Worm (Caenorhabditis elegans) whole organism, L2 larva: ENCODE results near the gene ZK488.5.

ENCODE experiments used
- F13H6.1 ChIP-seq: sonication (generic microtip); optimal IDR thresholded peaks from 2 replicates; lab custom pipeline; 2016; ENCODE audit warnings: missing genetic modification characterization, missing compliant biosample characterization
- R02D3.7 ChIP-seq: fragments of 150-350 bp; optimal IDR thresholded peaks from 2 replicates; lab custom pipeline; 2014; ENCODE audit warnings: missing biosample characterization, missing genetic modification characterization
- Y55F3AM.14 ChIP-seq: fragments of 200-800 bp; sonication (Bioruptor generic); optimal IDR thresholded peaks from 2 replicates; lab custom pipeline; 2018; ENCODE audit warnings: mild to moderate bottlenecking, missing genetic modification characterization, missing compliant biosample characterization
- ZK546.5 ChIP-seq: sonication (generic microtip); optimal IDR thresholded peaks from 2 replicates; lab custom pipeline; 2017; ENCODE audit warnings: missing biosample characterization, missing genetic modification characterization
- alr-1 ChIP-seq: fragments of 150-350 bp; optimal IDR thresholded peaks from 2 replicates; lab custom pipeline; 2014; ENCODE audit warnings: missing biosample characterization, missing genetic modification characterization
- ama-1 ChIP-seq: fragments of 150-350 bp; optimal IDR thresholded peaks from 2 replicates; lab custom pipeline; 2018; ENCODE audit warnings: inconsistent platforms
- ceh-16 ChIP-seq: fragments of 150-350 bp; optimal IDR thresholded peaks from 2 replicates; lab custom pipeline; 2014; ENCODE audit warnings: missing biosample characterization, missing genetic modification characterization
- ceh-82 ChIP-seq: fragments of 150-350 bp; optimal IDR thresholded peaks from 2 replicates; lab custom pipeline; 2014; ENCODE audit warnings: missing biosample characterization, missing genetic modification characterization
- crh-2 ChIP-seq: sonication (generic microtip); optimal IDR thresholded peaks from 2 replicates; lab custom pipeline; 2017; ENCODE audit warnings: missing biosample characterization, missing genetic modification characterization
- dmd-4 ChIP-seq: sonication (generic microtip); optimal IDR thresholded peaks from 2 replicates; lab custom pipeline; 2017; ENCODE audit warnings: missing biosample characterization, missing genetic modification characterization
- egl-27 ChIP-seq: sonication (generic microtip); optimal IDR thresholded peaks from 3 replicates; lab custom pipeline; 2017; ENCODE audit warnings: missing biosample characterization, missing genetic modification reagents, missing genetic modification characterization
- elt-1 ChIP-seq: fragments of 150-350 bp; optimal IDR thresholded peaks from 2 replicates; lab custom pipeline; 2014; ENCODE audit warnings: missing biosample characterization, missing genetic modification characterization
- elt-3 ChIP-seq: sonication (generic microtip); optimal IDR thresholded peaks from 2 replicates; lab custom pipeline; 2017; ENCODE audit warnings: missing biosample characterization, missing genetic modification characterization
- fos-1 ChIP-seq: fragments of 150-350 bp; optimal IDR thresholded peaks from 2 replicates; lab custom pipeline; 2014; ENCODE audit warnings: missing biosample characterization, missing genetic modification characterization
- gmeb-1 ChIP-seq: fragments of 150-350 bp; optimal IDR thresholded peaks from 2 replicates; lab custom pipeline; 2014; ENCODE audit warnings: missing biosample characterization, missing genetic modification characterization
- lin-11 ChIP-seq: fragments of 150-350 bp; sonication (generic microtip); optimal IDR thresholded peaks from 2 replicates; lab custom pipeline; 2014; ENCODE audit warnings: missing biosample characterization, missing genetic modification characterization, inconsistent platforms, mixed read lengths
- lin-13 ChIP-seq: fragments of 150-350 bp; optimal IDR thresholded peaks from 2 replicates; lab custom pipeline; 2014; ENCODE audit warnings: missing biosample characterization, missing genetic modification reagents, missing genetic modification characterization
- lin-39 ChIP-seq: fragments of 150-350 bp; optimal IDR thresholded peaks from 2 replicates; lab custom pipeline; 2014; ENCODE audit warnings: missing biosample characterization, missing genetic modification reagents, missing genetic modification characterization
- lsy-2 ChIP-seq, 2 experiments: fragments of 150-350 bp in 1 of 2; sonication (generic microtip) in 1 of 2; optimal IDR thresholded peaks; 2 replicates each; lab custom pipeline; 2014 to 2017; ENCODE audit warnings: missing biosample characterization in 2 of 2, missing genetic modification characterization in 2 of 2
- mab-5 ChIP-seq: fragments of 150-350 bp; optimal IDR thresholded peaks from 2 replicates; lab custom pipeline; 2014; ENCODE audit warnings: missing biosample characterization, missing genetic modification characterization
- mdl-1 ChIP-seq, 2 experiments: fragments of 150-350 bp in 1 of 2; sonication (generic microtip) in 1 of 2; optimal IDR thresholded peaks; 2 replicates each; lab custom pipeline; 2017; ENCODE audit warnings: missing biosample characterization in 2 of 2, missing genetic modification characterization in 2 of 2
- nhr-10 ChIP-seq: sonication (generic microtip); optimal IDR thresholded peaks from 2 replicates; lab custom pipeline; 2017; ENCODE audit warnings: missing biosample characterization, missing genetic modification characterization
- nhr-12 ChIP-seq: fragments of 150-350 bp; optimal IDR thresholded peaks from 2 replicates; lab custom pipeline; 2014; ENCODE audit warnings: missing biosample characterization, missing genetic modification characterization
- nhr-129 ChIP-seq: fragments of 150-350 bp; optimal IDR thresholded peaks from 2 replicates; lab custom pipeline; 2014; ENCODE audit warnings: missing biosample characterization, missing genetic modification characterization
- nhr-23 ChIP-seq: fragments of 150-350 bp; optimal IDR thresholded peaks from 2 replicates; lab custom pipeline; 2014; ENCODE audit warnings: missing biosample characterization, missing genetic modification reagents, missing genetic modification characterization
- nhr-237 ChIP-seq: fragments of 150-350 bp; optimal IDR thresholded peaks from 2 replicates; lab custom pipeline; 2014; ENCODE audit warnings: missing biosample characterization, missing genetic modification characterization
- nhr-25 ChIP-seq: fragments of 150-350 bp; sonication (generic microtip); optimal IDR thresholded peaks from 3 replicates; lab custom pipeline; 2014; ENCODE audit warnings: missing biosample characterization, missing genetic modification characterization
- nhr-6 ChIP-seq: fragments of 150-350 bp; optimal IDR thresholded peaks from 2 replicates; lab custom pipeline; 2014; ENCODE audit warnings: missing biosample characterization, missing genetic modification characterization
- nhr-77 ChIP-seq: fragments of 150-350 bp; optimal IDR thresholded peaks from 2 replicates; lab custom pipeline; 2014; ENCODE audit warnings: missing biosample characterization, missing genetic modification characterization
- sem-4 ChIP-seq: fragments of 150-350 bp; optimal IDR thresholded peaks from 2 replicates; lab custom pipeline; 2014; ENCODE audit warnings: missing biosample characterization, missing genetic modification reagents, missing genetic modification characterization
- skn-1 ChIP-seq: sonication (generic microtip); optimal IDR thresholded peaks from 2 replicates; lab custom pipeline; 2017; ENCODE audit warnings: missing biosample characterization, missing genetic modification characterization
- sma-3 ChIP-seq: sonication (generic microtip); optimal IDR thresholded peaks from 2 replicates; lab custom pipeline; 2016; ENCODE audit warnings: missing genetic modification reagents, missing genetic modification characterization, missing compliant biosample characterization
- sma-9 ChIP-seq, 2 experiments: fragments of 150-350 bp in 1 of 2; sonication (generic microtip) in 1 of 2; optimal IDR thresholded peaks; 2 replicates each; lab custom pipeline; 2014 to 2016; ENCODE audit warnings: missing genetic modification characterization in 2 of 2, mild to moderate bottlenecking in 1 of 2, missing biosample characterization in 1 of 2, missing compliant biosample characterization in 1 of 2, missing genetic modification reagents in 1 of 2, moderate library complexity in 1 of 2
- unc-39 ChIP-seq: fragments of 150-350 bp; optimal IDR thresholded peaks from 2 replicates; lab custom pipeline; 2014; ENCODE audit warnings: missing biosample characterization, missing genetic modification characterization
- unc-62 ChIP-seq: fragments of 150-350 bp; optimal IDR thresholded peaks from 2 replicates; lab custom pipeline; 2014; ENCODE audit warnings: missing biosample characterization, missing genetic modification reagents, missing genetic modification characterization
- zag-1 ChIP-seq: fragments of 150-350 bp; optimal IDR thresholded peaks from 2 replicates; lab custom pipeline; 2014; ENCODE audit warnings: missing biosample characterization, missing genetic modification characterization
- ztf-11 ChIP-seq: sonication (generic microtip); optimal IDR thresholded peaks from 2 replicates; lab custom pipeline; 2017; ENCODE audit warnings: missing biosample characterization, missing genetic modification characterization
- ztf-4 ChIP-seq: fragments of 150-350 bp; optimal IDR thresholded peaks from 2 replicates; lab custom pipeline; 2014; ENCODE audit warnings: missing biosample characterization, missing genetic modification characterization

Gene ZK488.5

DNA sequence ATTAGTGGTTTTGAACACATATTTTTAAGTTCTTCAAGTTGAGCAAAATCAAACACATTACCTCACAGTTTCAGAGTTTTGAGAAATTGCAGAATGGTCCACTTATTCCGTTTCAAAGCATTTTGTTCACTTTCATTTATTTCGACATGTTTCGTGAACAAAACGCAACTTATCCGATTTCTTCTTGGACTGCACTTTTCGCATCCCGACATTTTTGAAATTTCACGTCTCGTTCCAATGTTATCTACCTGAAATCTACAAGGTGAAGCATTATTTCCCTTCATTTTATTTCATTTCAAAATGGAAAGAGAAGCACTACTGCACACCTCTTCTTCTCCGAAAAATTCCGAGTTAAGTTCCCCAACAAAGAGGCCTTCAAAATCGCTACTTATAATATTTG, 2.9 kb upstream of the ZK488.5 start, which contains the start of gene ZK488.6:
ZK488.6 (plus strand) TSS at position 301 of the 400 bp plus-strand sequence.
- no peak for TF ChIP-seq ztf-11 (tag; lab: Kevin White, UChicago)
- no peak for TF ChIP-seq ceh-82 (tag; lab: Kevin White, UChicago)
- TF ChIP-seq F13H6.1 (tag; lab: Kevin White, UChicago): no peak
- TF ChIP-seq alr-1 (tag; lab: Kevin White, UChicago): no peak
- no peak for TF ChIP-seq nhr-77 (tag; lab: Kevin White, UChicago)
- TF ChIP-seq Y55F3AM.14 (GFP tag; lab: Kevin White, UChicago): no peak
- no peak for TF ChIP-seq ama-1
- no peak for TF ChIP-seq lin-11 (tag; lab: Kevin White, UChicago)
- no peak for TF ChIP-seq R02D3.7 (tag; lab: Kevin White, UChicago)
- no peak for TF ChIP-seq lin-39 (tag; lab: Kevin White, UChicago)

- TF ChIP-seq elt-1 (tag; lab: Kevin White, UChicago): peak; percentile 29
- no peak for TF ChIP-seq unc-62
- TF ChIP-seq zag-1 (tag; lab: Kevin White, UChicago): no peak
- peak; percentile 83 for TF ChIP-seq ceh-16 (tag; lab: Kevin White, UChicago)
- TF ChIP-seq mab-5 (tag; lab: Kevin White, UChicago): no peak
- no peak for TF ChIP-seq ztf-11 (tag; lab: Kevin White, UChicago)
- TF ChIP-seq F13H6.1 (tag; lab: Kevin White, UChicago): no peak
- TF ChIP-seq sma-9 (GFP tag; optimal IDR thresholded peaks at IDR 0.05; lab: Kevin White, UChicago): peak; percentile 76
- TF ChIP-seq sma-9 (tag; optimal IDR thresholded peaks at IDR 0.05; lab: Kevin White, UChicago): no peak
These were observed 3.9 kb downstream of the ZK488.5 start for ce11 chrV:596923-597322.

- TF ChIP-seq dmd-4 (tag; lab: Kevin White, UChicago): no peak
- TF ChIP-seq mdl-1 (tag; optimal IDR thresholded peaks at IDR 0.05; lab: Kevin White, UChicago): no peak
- TF ChIP-seq ceh-16 (tag; lab: Kevin White, UChicago): peak; percentile 61
- TF ChIP-seq elt-1 (tag; lab: Kevin White, UChicago): peak; percentile 72
- TF ChIP-seq crh-2 (tag; lab: Kevin White, UChicago): no peak
- TF ChIP-seq sma-9 (GFP tag; optimal IDR thresholded peaks at IDR 0.05; lab: Kevin White, UChicago): peak; percentile 66
- TF ChIP-seq sma-9 (tag; optimal IDR thresholded peaks at IDR 0.05; lab: Kevin White, UChicago): no peak
- TF ChIP-seq lin-39 (tag; lab: Kevin White, UChicago): no peak
- TF ChIP-seq nhr-25 (tag; lab: Kevin White, UChicago): peak; percentile 24
- TF ChIP-seq, all 48 proteins: peak for 4
These were observed 4.8 kb downstream of the ZK488.5 start for ce11 chrV:597823-598222.

- TF ChIP-seq Y55F3AM.14 (GFP tag; lab: Kevin White, UChicago) (no peak), zag-1 (tag; lab: Kevin White, UChicago) (no peak), egl-27 (tag; lab: Kevin White, UChicago) (no peak), nhr-77 (tag; lab: Kevin White, UChicago) (no peak), ztf-4 (tag; lab: Kevin White, UChicago) (no peak), ZK546.5 (tag; lab: Kevin White, UChicago) (no peak), ztf-11 (tag; lab: Kevin White, UChicago) (no peak), elt-3 (tag; lab: Kevin White, UChicago) (no peak), R02D3.7 (tag; lab: Kevin White, UChicago) (no peak), sma-3 (GFP tag; lab: Kevin White, UChicago) (no peak), fos-1 (tag; lab: Kevin White, UChicago) (no peak), nhr-23 (tag; lab: Kevin White, UChicago) (no peak), nhr-12 (tag; lab: Kevin White, UChicago) (no peak), alr-1 (tag; lab: Kevin White, UChicago) (no peak), lin-13 (GFP tag; lab: Kevin White, UChicago) (no peak)
These were observed 5.6 kb downstream of the ZK488.5 start for ce11 chrV:598626-599025.

DNA sequence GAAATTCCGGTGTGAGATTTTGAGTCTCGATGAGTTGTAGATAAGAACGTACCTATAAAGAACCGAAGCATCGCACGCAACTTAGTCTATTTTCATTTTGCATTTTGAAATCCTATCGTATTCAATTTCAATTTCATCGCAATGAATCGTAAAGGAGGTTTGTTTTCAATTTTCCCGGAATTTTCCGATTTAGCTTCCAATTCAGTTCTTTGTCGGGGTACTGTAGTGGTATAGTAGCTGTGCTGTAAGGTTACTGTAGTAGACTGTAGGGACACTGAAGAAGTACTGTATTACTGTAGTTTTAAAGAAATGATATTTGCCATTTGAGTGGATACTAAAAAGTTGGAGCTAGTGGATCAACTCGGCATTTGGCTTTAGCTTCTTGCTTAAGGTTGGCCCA, 6.7 kb downstream of the ZK488.5 start:
- peak; percentile 2 for TF ChIP-seq ceh-16 (tag; lab: Kevin White, UChicago)
- no peak for TF ChIP-seq lin-39 (tag; lab: Kevin White, UChicago)
- peak; percentile 47 for TF ChIP-seq sma-9 (GFP tag; optimal IDR thresholded peaks at IDR 0.05; lab: Kevin White, UChicago)
- TF ChIP-seq sma-9 (tag; optimal IDR thresholded peaks at IDR 0.05; lab: Kevin White, UChicago): no peak

DNA sequence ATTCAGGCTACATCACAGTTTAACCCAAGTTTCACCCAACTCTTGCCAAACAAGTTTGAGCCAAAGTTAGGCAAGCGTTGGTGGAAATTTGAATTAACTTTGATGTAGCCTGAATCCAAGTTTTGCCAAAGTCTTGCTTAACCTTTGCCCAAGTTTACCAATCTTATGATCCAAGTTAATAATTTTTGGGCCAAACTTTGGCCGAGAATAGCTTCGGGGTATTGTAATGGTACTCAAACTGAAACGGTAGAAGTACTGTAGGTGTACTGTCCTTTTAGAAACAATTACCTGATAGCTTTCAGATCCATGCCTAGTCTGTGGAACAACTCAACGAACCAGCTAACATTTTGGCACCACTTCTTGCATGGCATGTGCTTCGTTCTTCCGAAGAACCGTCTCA, 7.2 kb downstream of the ZK488.5 start, which contains the start of gene nhr-251:
nhr-251 (plus strand) TSS at position 301 of the 400 bp plus-strand sequence.
- TF ChIP-seq nhr-12 (tag; lab: Kevin White, UChicago): no peak
- TF ChIP-seq alr-1 (tag; lab: Kevin White, UChicago): no peak
- no peak for TF ChIP-seq skn-1
- no peak for TF ChIP-seq lsy-2 (tag; optimal IDR thresholded peaks at IDR 0.05; lab: Kevin White, UChicago)
- no peak for TF ChIP-seq nhr-10
- TF ChIP-seq nhr-23 (tag; lab: Kevin White, UChicago): no peak
- no peak for TF ChIP-seq elt-3 (tag; lab: Kevin White, UChicago)
- no peak for TF ChIP-seq unc-62
- no peak for TF ChIP-seq ztf-11 (tag; lab: Kevin White, UChicago)
- no peak for TF ChIP-seq nhr-6 (tag; lab: Kevin White, UChicago)
- TF ChIP-seq nhr-129 (tag; lab: Kevin White, UChicago): no peak
- TF ChIP-seq nhr-77 (tag; lab: Kevin White, UChicago): no peak
- no peak for TF ChIP-seq sem-4 (tag; lab: Kevin White, UChicago)
- no peak for TF ChIP-seq nhr-237 (tag; lab: Kevin White, UChicago)
- no peak for TF ChIP-seq ceh-82 (tag; lab: Kevin White, UChicago)
- no peak for TF ChIP-seq F13H6.1 (tag; lab: Kevin White, UChicago)
- no peak for TF ChIP-seq unc-39 (tag; lab: Kevin White, UChicago)
- TF ChIP-seq gmeb-1 (tag; lab: Kevin White, UChicago): no peak
